Worm (Caenorhabditis elegans): ENCODE measurements around the gene smvt-1.

ce11 chrX:2543353-2543752 lies 5.4 kb downstream of the smvt-1 start:
- TF ChIP-seq lir-3 (tag; optimal IDR thresholded peaks at IDR 0.05; ENCODE audit: poor library complexity), result no peak
- no peak for TF ChIP-seq snpc-4 (tag; optimal IDR thresholded peaks at IDR 0.05)
- TF ChIP-seq unc-62 (GFP tag; optimal IDR thresholded peaks at IDR 0.05), result no peak
- TF ChIP-seq ceh-88 (GFP tag; IDR thresholded peaks at IDR 0.05), result no peak
- TF ChIP-seq fos-1 (tag; optimal IDR thresholded peaks at IDR 0.05), result no peak
- no peak for TF ChIP-seq nhr-77 (tag; optimal IDR thresholded peaks at IDR 0.05)
- TF ChIP-seq aly-2 (tag; optimal IDR thresholded peaks at IDR 0.05), result no peak
- TF ChIP-seq ama-1 (optimal IDR thresholded peaks at IDR 0.05), result no peak
- no peak for TF ChIP-seq ceh-90 (tag; optimal IDR thresholded peaks at IDR 0.05)

All from whole organism, L1 larva.